Fruit fly (Drosophila melanogaster) whole organism, embryonic: ENCODE measurements around the gene CG14820.

Source experiments
- CG1529 ChIP-seq: fragments of 200-800 bp; sonication (Bioruptor generic); optimal IDR thresholded peaks from 3 replicates; lab custom pipeline; 2018; ENCODE audit warnings: missing biosample characterization, missing genetic modification characterization
- CG17568 ChIP-seq: fragments of 200-800 bp; sonication (Bioruptor generic); optimal IDR thresholded peaks from 2 replicates; lab custom pipeline; 2018; ENCODE audit warnings: missing biosample characterization, mild to moderate bottlenecking, missing genetic modification characterization, moderate library complexity
- CG18262 ChIP-seq: fragments of 200-800 bp; optimal IDR thresholded peaks from 3 replicates; lab custom pipeline; 2019; ENCODE audit warnings: missing biosample characterization, mild to moderate bottlenecking, missing genetic modification characterization, moderate library complexity
- CG1832 ChIP-seq: fragments of 200-800 bp; sonication (Bioruptor generic); optimal IDR thresholded peaks from 2 replicates; lab custom pipeline; 2017; ENCODE audit warnings: missing biosample characterization, mild to moderate bottlenecking, missing genetic modification characterization, inconsistent platforms
- CG2202 ChIP-seq: fragments of 200-800 bp; sonication (Bioruptor generic); optimal IDR thresholded peaks from 2 replicates; lab custom pipeline; 2018; ENCODE audit warnings: missing biosample characterization, mild to moderate bottlenecking, missing genetic modification characterization
- CG2678 ChIP-seq: fragments of 200-800 bp; sonication (Bioruptor generic); optimal IDR thresholded peaks from 3 replicates; lab custom pipeline; 2019; ENCODE audit warnings: missing biosample characterization, mild to moderate bottlenecking, missing genetic modification characterization, moderate library complexity
- CG32767 ChIP-seq: fragments of 200-800 bp; sonication (Bioruptor generic); IDR thresholded peaks from 2 replicates; pipeline ENCODE4 v1.3.6; 2022; ENCODE audit warnings: missing biosample characterization, missing genetic modification characterization
- CG4328 ChIP-seq: fragments of 200-800 bp; sonication (Bioruptor generic); optimal IDR thresholded peaks from 3 replicates; lab custom pipeline; 2017; ENCODE audit warnings: missing biosample characterization, missing genetic modification reagents, missing genetic modification characterization
- CG6254 ChIP-seq: fragments of 200-800 bp; sonication (Bioruptor generic); optimal IDR thresholded peaks from 3 replicates; lab custom pipeline; 2017; ENCODE audit warnings: mild to moderate bottlenecking, missing biosample characterization, missing genetic modification reagents, missing genetic modification characterization
- CG8924 ChIP-seq: fragments of 200-800 bp; optimal IDR thresholded peaks from 3 replicates; lab custom pipeline; 2019; ENCODE audit warnings: missing biosample characterization, mild to moderate bottlenecking, missing genetic modification characterization, moderate library complexity
- CG8944 ChIP-seq: fragments of 200-800 bp; sonication (Bioruptor generic); optimal IDR thresholded peaks from 3 replicates; lab custom pipeline; 2016; ENCODE audit warnings: missing biosample characterization, missing genetic modification characterization
- D19B ChIP-seq: fragments of 200-800 bp; sonication (Bioruptor generic); optimal IDR thresholded peaks from 2 replicates; lab custom pipeline; 2017; ENCODE audit warnings: missing biosample characterization, mild to moderate bottlenecking, missing genetic modification characterization
- Ets65A ChIP-seq: fragments of 200-800 bp; sonication (Bioruptor generic); peaks from one replicate; lab custom pipeline; 2016; ENCODE audit warnings: missing biosample characterization, missing genetic modification characterization
- H2.0 ChIP-seq: fragments of 200-800 bp; sonication (Bioruptor generic); IDR thresholded peaks from 2 replicates; pipeline ENCODE4 v1.3.6; 2022; ENCODE audit warnings: missing biosample characterization, missing genetic modification characterization
- HLH54F ChIP-seq: fragments of 200-800 bp; sonication (Bioruptor generic); optimal IDR thresholded peaks from 3 replicates; lab custom pipeline; 2016; ENCODE audit warnings: missing biosample characterization, missing genetic modification characterization
- Hr39 ChIP-seq: fragments of >200 bp; optimal IDR thresholded peaks from 2 replicates; lab custom pipeline; 2017
- Lim3 ChIP-seq: fragments of 200-800 bp; sonication (Bioruptor generic); IDR thresholded peaks from 2 replicates; pipeline ENCODE4 v1.3.6; 2022; ENCODE audit warnings: missing biosample characterization, missing genetic modification characterization
- Meics ChIP-seq: fragments of 200-800 bp; sonication (Bioruptor generic); optimal IDR thresholded peaks from 2 replicates; lab custom pipeline; 2017; ENCODE audit warnings: missing biosample characterization, mild to moderate bottlenecking, missing genetic modification characterization
- Rx ChIP-seq: fragments of 200-800 bp; sonication (Bioruptor generic); IDR thresholded peaks from 2 replicates; pipeline ENCODE4 v1.3.6; 2022; ENCODE audit warnings: missing biosample characterization, missing genetic modification characterization
- Scr ChIP-seq: fragments of 200-800 bp; sonication (Bioruptor generic); IDR thresholded peaks from 2 replicates; pipeline ENCODE4 v1.3.6; 2022; ENCODE audit warnings: missing biosample characterization, missing genetic modification characterization; ENCODE audit not compliant: partially characterized antibody
- Ssrp ChIP-seq: fragments of 200-800 bp; sonication (Bioruptor generic); optimal IDR thresholded peaks from 2 replicates; lab custom pipeline; 2018; ENCODE audit warnings: missing biosample characterization, mild to moderate bottlenecking, missing genetic modification characterization, moderate library complexity
- abd-A ChIP-seq: fragments of 200-800 bp; sonication (Bioruptor generic); optimal IDR thresholded peaks from 3 replicates; lab custom pipeline; 2019; ENCODE audit warnings: missing biosample characterization, mild to moderate bottlenecking, missing genetic modification characterization, moderate library complexity
- al ChIP-seq: fragments of 200-800 bp; sonication (Bioruptor generic); IDR thresholded peaks from 2 replicates; pipeline ENCODE4 v1.3.6; 2022; ENCODE audit warnings: missing biosample characterization, missing genetic modification characterization
- aop ChIP-seq: fragments of 200-800 bp; sonication (Bioruptor generic); IDR thresholded peaks from 2 replicates; pipeline ENCODE4 v1.3.6; 2022; ENCODE audit warnings: missing biosample characterization, missing genetic modification characterization
- ash1 ChIP-seq: fragments of 200-800 bp; sonication (Bioruptor generic); optimal IDR thresholded peaks from 2 replicates; lab custom pipeline; 2018; ENCODE audit warnings: missing biosample characterization, mild to moderate bottlenecking, missing genetic modification characterization
- caup ChIP-seq: fragments of 200-800 bp; sonication (Bioruptor generic); optimal IDR thresholded peaks from 3 replicates; lab custom pipeline; 2017; ENCODE audit warnings: missing biosample characterization, mild to moderate bottlenecking, missing genetic modification characterization, moderate library complexity; ENCODE audit not compliant: severe bottlenecking
- exex ChIP-seq: fragments of 200-800 bp; sonication (Bioruptor generic); optimal IDR thresholded peaks from 4 replicates; lab custom pipeline; 2018; ENCODE audit warnings: missing biosample characterization, mild to moderate bottlenecking, missing genetic modification characterization, moderate library complexity
- gsb-n ChIP-seq: fragments of 200-800 bp; sonication (Bioruptor generic); optimal IDR thresholded peaks from 3 replicates; lab custom pipeline; 2018; ENCODE audit warnings: missing biosample characterization, mild to moderate bottlenecking, missing genetic modification characterization
- maf-S ChIP-seq: fragments of 200-800 bp; sonication (Bioruptor generic); optimal IDR thresholded peaks from 2 replicates; lab custom pipeline; 2016; ENCODE audit warnings: missing biosample characterization, missing genetic modification characterization
- nerfin-1 ChIP-seq: fragments of 200-800 bp; sonication (Bioruptor generic); optimal IDR thresholded peaks from 3 replicates; lab custom pipeline; 2019; ENCODE audit warnings: missing biosample characterization, mild to moderate bottlenecking, missing genetic modification characterization, moderate library complexity
- nerfin-2 ChIP-seq: fragments of 200-800 bp; sonication (Bioruptor generic); IDR thresholded peaks from 2 replicates; pipeline ENCODE4 v1.3.6; 2022; ENCODE audit warnings: missing biosample characterization, missing genetic modification characterization; ENCODE audit not compliant: partially characterized antibody
- oc ChIP-seq: fragments of 200-800 bp; sonication (Bioruptor generic); optimal IDR thresholded peaks from 2 replicates; lab custom pipeline; 2018; ENCODE audit warnings: missing biosample characterization, mild to moderate bottlenecking, missing genetic modification characterization, moderate library complexity
- pan ChIP-seq, 4 experiments: fragments of >200 bp in 3 of 4; fragments of 200-800 bp in 1 of 4; sonication (Bioruptor generic) in 1 of 4; optimal IDR thresholded peaks in 3 of 4; IDR thresholded peaks in 1 of 4; 2 replicates each; pipeline versions ENCODE4 v1.3.6 to Lab custom; 2017 to 2022; ENCODE audit warnings: missing biosample characterization in 2 of 4, missing genetic modification characterization in 2 of 4, mixed read lengths in 1 of 4
- pfk ChIP-seq: fragments of 200-800 bp; sonication (Bioruptor generic); optimal IDR thresholded peaks from 2 replicates; lab custom pipeline; 2018; ENCODE audit warnings: missing biosample characterization, mild to moderate bottlenecking, missing genetic modification characterization, moderate library complexity
- pho ChIP-seq: fragments of 200-800 bp; sonication (Bioruptor generic); optimal IDR thresholded peaks from 2 replicates; lab custom pipeline; 2016; ENCODE audit warnings: missing biosample characterization, missing genetic modification characterization
- pnt ChIP-seq: fragments of 200-800 bp; sonication (Bioruptor generic); optimal IDR thresholded peaks from 3 replicates; lab custom pipeline; 2016; ENCODE audit warnings: missing biosample characterization, missing genetic modification characterization
- pros ChIP-seq: fragments of 200-800 bp; sonication (Bioruptor generic); optimal IDR thresholded peaks from 3 replicates; lab custom pipeline; 2019; ENCODE audit warnings: missing biosample characterization, mild to moderate bottlenecking, missing genetic modification characterization, moderate library complexity
- rib ChIP-seq: fragments of 200-800 bp; sonication (Bioruptor generic); IDR thresholded peaks from 2 replicates; pipeline ENCODE4 v1.3.6; 2022; ENCODE audit warnings: missing biosample characterization, missing genetic modification characterization
- run ChIP-seq: fragments of 200-800 bp; sonication (Bioruptor generic); optimal IDR thresholded peaks from 3 replicates; lab custom pipeline; 2018; ENCODE audit warnings: missing biosample characterization, mild to moderate bottlenecking, missing genetic modification characterization
- sc ChIP-seq, 3 experiments: fragments of >200 bp in 2 of 3; fragments of 200-800 bp in 1 of 3; sonication (Bioruptor generic) in 1 of 3; optimal IDR thresholded peaks; 2 replicates in 2 of 3; 3 replicates in 1 of 3; lab custom pipeline; 2017; ENCODE audit warnings: mild to moderate bottlenecking in 1 of 3, missing biosample characterization in 1 of 3, missing genetic modification characterization in 1 of 3, missing genetic modification reagents in 1 of 3
- schlank ChIP-seq: fragments of 200-800 bp; sonication (Bioruptor generic); optimal IDR thresholded peaks from 2 replicates; lab custom pipeline; 2018; ENCODE audit warnings: missing biosample characterization, mild to moderate bottlenecking, missing genetic modification characterization
- sr ChIP-seq: fragments of 200-800 bp; sonication (Bioruptor generic); IDR thresholded peaks from 3 replicates; pipeline ENCODE4 v1.3.6; 2022; ENCODE audit warnings: missing biosample characterization, missing genetic modification characterization
- stc ChIP-seq: fragments of 200-800 bp; sonication (Bioruptor generic); IDR thresholded peaks from 2 replicates; pipeline ENCODE4 v1.3.6; 2022; ENCODE audit warnings: missing biosample characterization, missing genetic modification characterization
- tgo ChIP-seq: fragments of 200-800 bp; sonication (Bioruptor generic); IDR thresholded peaks from 3 replicates; pipeline ENCODE4 v1.3.6; 2022; ENCODE audit warnings: missing biosample characterization, missing genetic modification characterization
- tin ChIP-seq: fragments of 200-800 bp; sonication (Bioruptor generic); optimal IDR thresholded peaks from 3 replicates; lab custom pipeline; 2016; ENCODE audit warnings: missing biosample characterization, missing genetic modification characterization
- tll ChIP-seq, 2 experiments: fragments of 200-800 bp in 1 of 2; fragments of >200 bp in 1 of 2; sonication (Bioruptor generic) in 1 of 2; optimal IDR thresholded peaks; 2 replicates each; lab custom pipeline; 2017 to 2019; ENCODE audit warnings: missing biosample characterization in 2 of 2, missing genetic modification characterization in 2 of 2, mild to moderate bottlenecking in 1 of 2, moderate library complexity in 1 of 2
- wek ChIP-seq: fragments of 200-800 bp; sonication (Bioruptor generic); optimal IDR thresholded peaks from 3 replicates; lab custom pipeline; 2018; ENCODE audit warnings: missing biosample characterization, mild to moderate bottlenecking, missing genetic modification characterization, moderate library complexity
- zf30C ChIP-seq: fragments of 200-800 bp; sonication (Bioruptor generic); optimal IDR thresholded peaks from 3 replicates; lab custom pipeline; 2018; ENCODE audit warnings: missing biosample characterization, mild to moderate bottlenecking, missing genetic modification characterization

CG14820 gene

dm6 chr3L:6932626-6933025 is at the start of gene CG14820:
Gene CG14820, plus strand, starts transcription at chr3L:6932926.
- no peak for TF ChIP-seq gsb-n
- TF ChIP-seq tin, result no peak
- no peak for TF ChIP-seq pfk (GFP tag; lab: Kevin White, UChicago)
- TF ChIP-seq H2.0, result no peak
- TF ChIP-seq CG8924, result no peak
- TF ChIP-seq caup (GFP tag; lab: Kevin White, UChicago), result no peak
- no peak for TF ChIP-seq Lim3 (GFP tag; lab: Robert Waterston, UW)
- TF ChIP-seq D19B (GFP tag; lab: Kevin White, UChicago), result no peak
- TF ChIP-seq Ssrp, result no peak
- no peak for TF ChIP-seq CG1529 (GFP tag; lab: Kevin White, UChicago)
- TF ChIP-seq Rx (GFP tag; lab: Robert Waterston, UW), result no peak

dm6 chr3L:6884869-6885494 is 47.7 kb upstream of the CG14820 start:
- no peak for TF ChIP-seq HLH54F (GFP tag; lab: Kevin White, UChicago)
- TF ChIP-seq schlank, result no peak
- peak; percentile 89 for TF ChIP-seq pros (GFP tag; lab: Kevin White, UChicago)
- TF ChIP-seq Meics, result no peak
- no peak for TF ChIP-seq CG4328
- no peak for TF ChIP-seq CG1529 (GFP tag; lab: Kevin White, UChicago)
- peak in 1 of 2 experiments; percentile 39 for TF ChIP-seq tll (GFP tag; optimal IDR thresholded peaks at IDR 0.05; lab: Kevin White, UChicago)
- peak; percentile 20 for TF ChIP-seq nerfin-1 (tag; lab: Kevin White, UChicago)
- TF ChIP-seq CG2202 (tag; lab: Kevin White, UChicago), result no peak
- TF ChIP-seq CG8944 (GFP tag; lab: Kevin White, UChicago), result no peak
- no peak for TF ChIP-seq Scr
- TF ChIP-seq zf30C (GFP tag; lab: Kevin White, UChicago), result no peak
- TF ChIP-seq run, result no peak
- TF ChIP-seq maf-S (GFP tag; lab: Kevin White, UChicago), result no peak
- TF ChIP-seq pnt (GFP tag; lab: Kevin White, UChicago), result no peak
- TF ChIP-seq abd-A, result peak; percentile 3
- TF ChIP-seq CG17568 (GFP tag; lab: Kevin White, UChicago), result no peak
- no peak for TF ChIP-seq rib (GFP tag; lab: Robert Waterston, UW)
- TF ChIP-seq CG6254 (GFP tag; lab: Kevin White, UChicago), result no peak
- no peak for TF ChIP-seq wek (GFP tag; lab: Kevin White, UChicago)
- TF ChIP-seq stc (GFP tag; lab: Robert Waterston, UW), result no peak
- peak; percentile 1 for TF ChIP-seq oc (tag; lab: Kevin White, UChicago)
- no peak for TF ChIP-seq sr (GFP tag; lab: Robert Waterston, UW)
- no peak for TF ChIP-seq ash1 (GFP tag; lab: Kevin White, UChicago)
- no peak for TF ChIP-seq nerfin-2 (GFP tag; lab: Robert Waterston, UW)
- peak; percentile 44 for TF ChIP-seq Ets65A (GFP tag; lab: Kevin White, UChicago)
- no peak for TF ChIP-seq al (GFP tag; lab: Robert Waterston, UW)
- no peak for TF ChIP-seq aop
- TF ChIP-seq sc (optimal IDR thresholded peaks at IDR 0.05; lab: Kevin White, UChicago), result no peak
- no peak for TF ChIP-seq sc (GFP tag; optimal IDR thresholded peaks at IDR 0.05; lab: Kevin White, UChicago)
- no peak for TF ChIP-seq Ssrp
- no peak for TF ChIP-seq pho (GFP tag; lab: Kevin White, UChicago)
- no peak for TF ChIP-seq tgo
- no peak for TF ChIP-seq pan (optimal IDR thresholded peaks at IDR 0.05; lab: Kevin White, UChicago)
- no peak for TF ChIP-seq pan (GFP tag; optimal IDR thresholded peaks at IDR 0.05 in 1 of 2, IDR thresholded peaks at IDR 0.05 in 1 of 2)
- no peak for TF ChIP-seq CG2678
- TF ChIP-seq CG1832, result no peak
- TF ChIP-seq CG18262 (tag; lab: Kevin White, UChicago), result no peak
- no peak for TF ChIP-seq exex (tag; lab: Kevin White, UChicago)
- TF ChIP-seq CG32767 (GFP tag; lab: Robert Waterston, UW), result no peak
- peak; percentile 81 for TF ChIP-seq Hr39 (lab: Kevin White, UChicago)
